Fruit fly (Drosophila melanogaster) S2 (cell line): Measurements from ENCODE around the gene ine.

Source experiments
- CG8478 ChIP-seq: fragments of >200 bp; optimal IDR thresholded peaks from 2 replicates; lab custom pipeline; 2018
- CTCF ChIP-seq, 2 experiments: fragments of >200 bp; optimal IDR thresholded peaks; 2 replicates each; lab custom pipeline; 2018

DNA sequence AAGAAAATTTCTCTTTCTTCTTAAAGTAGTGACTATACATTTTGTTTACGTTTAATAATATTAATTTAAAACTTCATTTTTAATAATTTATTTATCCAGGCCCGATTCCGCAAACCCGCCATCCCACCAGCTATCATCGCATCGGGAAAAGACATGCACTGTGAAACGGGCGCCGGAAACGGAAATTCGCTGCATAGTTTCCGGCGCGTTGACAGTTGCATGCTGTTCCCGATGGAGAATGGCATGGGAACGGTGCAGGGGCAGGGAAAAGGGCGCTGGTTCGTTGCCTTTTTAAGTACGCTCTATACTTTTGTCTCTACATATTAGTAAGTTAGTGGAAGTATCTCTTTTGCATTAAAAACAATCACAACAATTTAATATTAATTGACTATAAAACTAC, 1.2 kb upstream of the ine start:
- TF ChIP-seq CTCF (optimal IDR thresholded peaks at IDR 0.05; lab: Kevin White, UChicago) (no peak), CG8478 (lab: Kevin White, UChicago) (no peak)
